Fruit fly (Drosophila melanogaster): ENCODE results near the gene CG42834.

DNA sequence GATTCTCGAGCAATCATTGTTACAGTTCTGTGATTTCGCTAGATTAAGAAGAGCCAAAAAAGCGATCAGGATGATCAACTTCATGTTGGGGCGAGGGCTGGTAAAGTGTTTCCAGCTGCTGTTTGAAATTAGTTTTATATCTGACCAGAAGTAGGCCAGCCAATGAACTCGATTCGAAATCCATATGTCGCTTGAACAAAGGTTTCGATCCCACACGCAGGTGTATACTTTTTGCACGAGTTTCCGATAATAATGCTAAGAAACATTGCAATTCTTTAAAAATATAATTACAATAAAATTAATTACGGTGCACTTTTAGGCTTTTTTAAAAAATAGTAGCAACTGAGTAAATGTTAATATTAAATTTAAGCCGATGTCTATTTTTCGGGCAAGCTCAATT lies 14.9 kb upstream of the CG42834 start, which contains the start of gene CG34280:
- TF ChIP-seq CG8478 (optimal IDR thresholded peaks at IDR 0.05) = no peak
- no peak for TF ChIP-seq CTCF (optimal IDR thresholded peaks at IDR 0.05)
